Worm (Caenorhabditis elegans) whole organism, L1 larva: Measurements from ENCODE around the gene F49E10.2.

Source experiments
- C04F5.9 ChIP-seq: sonication (generic microtip); optimal IDR thresholded peaks from 2 replicates; lab custom pipeline; 2016; ENCODE audit warnings: missing genetic modification characterization, missing compliant biosample characterization
- C34B4.2 ChIP-seq: sonication (generic microtip); optimal IDR thresholded peaks from 2 replicates; lab custom pipeline; 2017; ENCODE audit warnings: mild to moderate bottlenecking, missing genetic modification characterization, missing compliant biosample characterization
- F16B12.6 ChIP-seq: fragments of 150-350 bp; optimal IDR thresholded peaks from 2 replicates; lab custom pipeline; 2014; ENCODE audit warnings: missing biosample characterization, missing genetic modification characterization
- aha-1 ChIP-seq: fragments of 150-350 bp; optimal IDR thresholded peaks from 2 replicates; lab custom pipeline; 2014; ENCODE audit warnings: missing biosample characterization, missing genetic modification characterization
- alr-1 ChIP-seq: fragments of 200-800 bp; sonication (Bioruptor generic); optimal IDR thresholded peaks from 2 replicates; lab custom pipeline; 2018; ENCODE audit warnings: borderline replicate concordance, mild to moderate bottlenecking, missing genetic modification characterization, missing compliant biosample characterization
- aly-2 ChIP-seq: fragments of 150-350 bp; optimal IDR thresholded peaks from 2 replicates; lab custom pipeline; 2014; ENCODE audit warnings: missing biosample characterization, missing genetic modification characterization
- ama-1 ChIP-seq: fragments of 150-350 bp; optimal IDR thresholded peaks from 2 replicates; lab custom pipeline; 2014
- blmp-1 ChIP-seq: fragments of 150-350 bp; optimal IDR thresholded peaks from 2 replicates; lab custom pipeline; 2014; ENCODE audit warnings: missing biosample characterization, missing genetic modification characterization
- ceh-63 ChIP-seq: fragments of 200-800 bp; sonication (Bioruptor generic); optimal IDR thresholded peaks from 2 replicates; lab custom pipeline; 2018; ENCODE audit warnings: mild to moderate bottlenecking, missing genetic modification characterization, missing compliant biosample characterization
- ceh-8 ChIP-seq: fragments of 200-800 bp; sonication (Bioruptor generic); optimal IDR thresholded peaks from 2 replicates; lab custom pipeline; 2018; ENCODE audit warnings: mild to moderate bottlenecking, missing genetic modification characterization, moderate library complexity, missing compliant biosample characterization
- ceh-82 ChIP-seq, 3 experiments: fragments of 150-350 bp in 1 of 3; sonication (generic microtip) in 2 of 3; optimal IDR thresholded peaks; 2 replicates each; lab custom pipeline; 2014 to 2017; ENCODE audit warnings: missing biosample characterization in 3 of 3, missing genetic modification characterization in 3 of 3
- ces-1 ChIP-seq: fragments of 150-350 bp; optimal IDR thresholded peaks from 2 replicates; lab custom pipeline; 2014; ENCODE audit warnings: missing biosample characterization, missing genetic modification reagents, missing genetic modification characterization
- dsc-1 ChIP-seq: sonication (generic microtip); optimal IDR thresholded peaks from 2 replicates; lab custom pipeline; 2016; ENCODE audit warnings: mild to moderate bottlenecking, missing genetic modification characterization, missing compliant biosample characterization
- efl-3 ChIP-seq: fragments of 200-800 bp; sonication (Bioruptor generic); optimal IDR thresholded peaks from 2 replicates; lab custom pipeline; 2018; ENCODE audit warnings: mild to moderate bottlenecking, missing genetic modification characterization, missing compliant biosample characterization
- egl-27 ChIP-seq, 2 experiments: fragments of 150-350 bp in 1 of 2; sonication (generic microtip); optimal IDR thresholded peaks; 3 replicates each; lab custom pipeline; 2017 to 2018; ENCODE audit warnings: missing biosample characterization in 2 of 2, missing genetic modification characterization in 2 of 2, missing genetic modification reagents in 2 of 2
- fkh-10 ChIP-seq: sonication (generic microtip); optimal IDR thresholded peaks from 2 replicates; lab custom pipeline; 2017; ENCODE audit warnings: missing biosample characterization, missing genetic modification reagents, missing genetic modification characterization
- fkh-4 ChIP-seq: sonication (generic microtip); optimal IDR thresholded peaks from 2 replicates; lab custom pipeline; 2016; ENCODE audit warnings: missing compliant biosample characterization, missing genetic modification characterization, borderline replicate concordance
- fkh-8 ChIP-seq: sonication (generic microtip); optimal IDR thresholded peaks from 2 replicates; lab custom pipeline; 2016; ENCODE audit warnings: mild to moderate bottlenecking, missing genetic modification characterization, missing compliant biosample characterization
- hlh-4 ChIP-seq: sonication (generic microtip); optimal IDR thresholded peaks from 2 replicates; lab custom pipeline; 2016; ENCODE audit warnings: mild to moderate bottlenecking, missing genetic modification characterization, missing compliant biosample characterization
- hpl-2 ChIP-seq: fragments of 150-350 bp; optimal IDR thresholded peaks from 2 replicates; lab custom pipeline; 2014; ENCODE audit warnings: missing biosample characterization, missing genetic modification reagents, missing genetic modification characterization
- lin-14 ChIP-seq: fragments of 200-800 bp; sonication (Bioruptor generic); optimal IDR thresholded peaks from 2 replicates; lab custom pipeline; 2018; ENCODE audit warnings: mild to moderate bottlenecking, missing genetic modification characterization, moderate library complexity, missing compliant biosample characterization
- lin-15B ChIP-seq: fragments of 150-350 bp; sonication (generic microtip); optimal IDR thresholded peaks from 3 replicates; lab custom pipeline; 2014; ENCODE audit warnings: missing biosample characterization, missing genetic modification characterization
- lin-35 ChIP-seq, 2 experiments: fragments of 150-350 bp; optimal IDR thresholded peaks; 2 replicates each; lab custom pipeline; 2014; ENCODE audit warnings: missing biosample characterization in 2 of 2, missing genetic modification characterization in 2 of 2, missing genetic modification reagents in 2 of 2
- lir-3 ChIP-seq: sonication (generic microtip); optimal IDR thresholded peaks from 2 replicates; lab custom pipeline; 2016; ENCODE audit warnings: mild to moderate bottlenecking, missing genetic modification characterization, moderate library complexity, missing compliant biosample characterization; ENCODE audit not compliant: poor library complexity
- mdl-1 ChIP-seq, 2 experiments: fragments of 150-350 bp; optimal IDR thresholded peaks; 2 replicates each; lab custom pipeline; 2014 to 2017; ENCODE audit warnings: missing biosample characterization in 2 of 2, missing genetic modification characterization in 2 of 2, inconsistent platforms in 1 of 2
- mef-2 ChIP-seq: fragments of 150-350 bp; optimal IDR thresholded peaks from 2 replicates; lab custom pipeline; 2014; ENCODE audit warnings: missing biosample characterization, missing genetic modification characterization
- nhr-11 ChIP-seq: fragments of 150-350 bp; optimal IDR thresholded peaks from 2 replicates; lab custom pipeline; 2014; ENCODE audit warnings: missing biosample characterization, missing genetic modification characterization
- nhr-19 ChIP-seq: fragments of 200-800 bp; sonication (Bioruptor generic); conservative IDR thresholded peaks from 2 replicates; pipeline ENCODE4 v1.3.6; 2022; ENCODE audit warnings: missing genetic modification characterization, missing compliant biosample characterization
- nhr-28 ChIP-seq: fragments of 150-350 bp; optimal IDR thresholded peaks from 2 replicates; lab custom pipeline; 2014; ENCODE audit warnings: missing biosample characterization, missing genetic modification characterization
- nhr-47 ChIP-seq: sonication (generic microtip); optimal IDR thresholded peaks from 2 replicates; lab custom pipeline; 2016; ENCODE audit warnings: mild to moderate bottlenecking, missing genetic modification characterization, moderate library complexity, missing compliant biosample characterization
- nhr-76 ChIP-seq: sonication (generic microtip); optimal IDR thresholded peaks from 2 replicates; lab custom pipeline; 2017; ENCODE audit warnings: missing biosample characterization, missing genetic modification characterization
- nhr-77 ChIP-seq: fragments of 150-350 bp; optimal IDR thresholded peaks from 2 replicates; lab custom pipeline; 2014; ENCODE audit warnings: missing biosample characterization, missing genetic modification characterization
- nhr-84 ChIP-seq: sonication (generic microtip); optimal IDR thresholded peaks from 2 replicates; lab custom pipeline; 2017; ENCODE audit warnings: missing biosample characterization, missing genetic modification characterization
- nhr-85 ChIP-seq: sonication (generic microtip); peaks from one replicate; lab custom pipeline; 2016; ENCODE audit warnings: missing genetic modification characterization, inconsistent platforms, missing compliant biosample characterization
- nhr-90 ChIP-seq: sonication (generic microtip); optimal IDR thresholded peaks from 2 replicates; lab custom pipeline; 2016; ENCODE audit warnings: mild to moderate bottlenecking, missing genetic modification characterization, missing compliant biosample characterization; ENCODE audit not compliant: poor library complexity
- pax-3 ChIP-seq: fragments of 200-800 bp; sonication (Bioruptor generic); optimal IDR thresholded peaks from 2 replicates; lab custom pipeline; 2018; ENCODE audit warnings: mild to moderate bottlenecking, missing genetic modification characterization, moderate library complexity, missing compliant biosample characterization
- skn-1 ChIP-seq: fragments of 150-350 bp; optimal IDR thresholded peaks from 2 replicates; lab custom pipeline; 2014; ENCODE audit warnings: missing biosample characterization, missing genetic modification characterization
- snpc-4 ChIP-seq: fragments of 150-350 bp; optimal IDR thresholded peaks from 2 replicates; lab custom pipeline; 2014; ENCODE audit warnings: missing biosample characterization, missing genetic modification characterization
- sox-4 ChIP-seq: sonication (generic microtip); optimal IDR thresholded peaks from 2 replicates; lab custom pipeline; 2016; ENCODE audit warnings: missing genetic modification characterization, missing compliant biosample characterization
- sptf-1 ChIP-seq: fragments of 150-350 bp; optimal IDR thresholded peaks from 2 replicates; lab custom pipeline; 2014; ENCODE audit warnings: missing biosample characterization, missing genetic modification characterization
- sup-37 ChIP-seq: fragments of 200-800 bp; sonication (Bioruptor generic); optimal IDR thresholded peaks from 2 replicates; lab custom pipeline; 2018; ENCODE audit warnings: mild to moderate bottlenecking, missing genetic modification characterization, missing compliant biosample characterization
- tlp-1 ChIP-seq: fragments of 150-350 bp; optimal IDR thresholded peaks from 2 replicates; lab custom pipeline; 2014; ENCODE audit warnings: missing biosample characterization, missing genetic modification characterization
- unc-130 ChIP-seq: fragments of 150-350 bp; optimal IDR thresholded peaks from 2 replicates; lab custom pipeline; 2017; ENCODE audit warnings: missing biosample characterization, missing genetic modification characterization, inconsistent platforms
- unc-30 ChIP-seq: sonication (generic microtip); optimal IDR thresholded peaks from 2 replicates; lab custom pipeline; 2017; ENCODE audit warnings: missing biosample characterization, missing genetic modification characterization
- unc-62 ChIP-seq: fragments of 150-350 bp; optimal IDR thresholded peaks from 2 replicates; lab custom pipeline; 2014; ENCODE audit warnings: missing biosample characterization, missing genetic modification reagents, missing genetic modification characterization
- unc-86 ChIP-seq: sonication (generic microtip); optimal IDR thresholded peaks from 2 replicates; lab custom pipeline; 2016; ENCODE audit warnings: missing genetic modification characterization, missing compliant biosample characterization
- unc-98 ChIP-seq: fragments of 200-800 bp; sonication (Bioruptor generic); IDR thresholded peaks from 2 replicates; pipeline ENCODE4 v1.3.6; 2022; ENCODE audit warnings: missing genetic modification characterization, missing compliant biosample characterization
- vab-15 ChIP-seq: sonication (generic microtip); optimal IDR thresholded peaks from 2 replicates; lab custom pipeline; 2017; ENCODE audit warnings: missing genotype, mild to moderate bottlenecking, missing genetic modification characterization, missing compliant biosample characterization
- xbp-1 ChIP-seq: sonication (generic microtip); optimal IDR thresholded peaks from 2 replicates; lab custom pipeline; 2016; ENCODE audit warnings: missing genetic modification characterization, missing compliant biosample characterization
- zip-4 ChIP-seq: fragments of 200-800 bp; sonication (Bioruptor generic); optimal IDR thresholded peaks from 2 replicates; lab custom pipeline; 2018; ENCODE audit warnings: mild to moderate bottlenecking, missing genetic modification characterization, moderate library complexity, missing compliant biosample characterization
- ztf-11 ChIP-seq, 2 experiments: sonication (generic microtip); optimal IDR thresholded peaks; 2 replicates each; lab custom pipeline; 2016 to 2017; ENCODE audit warnings: missing genetic modification characterization in 2 of 2, missing biosample characterization in 1 of 2, missing compliant biosample characterization in 1 of 2
- ztf-4 ChIP-seq: fragments of 150-350 bp; optimal IDR thresholded peaks from 2 replicates; lab custom pipeline; 2014; ENCODE audit warnings: missing biosample characterization, missing genetic modification characterization

F49E10.2 gene

ce11 chrX:5942171-5942570, 52.0 kb downstream of the F49E10.2 start (continued):
- TF ChIP-seq lin-14 (GFP tag; lab: Kevin White, UChicago), result peak; percentile 91
- peak; percentile 49 for TF ChIP-seq blmp-1
- TF ChIP-seq ama-1 (lab: Kevin White, UChicago), result no peak
- TF ChIP-seq lin-35 (GFP tag; optimal IDR thresholded peaks at IDR 0.05; lab: Kevin White, UChicago), result peak in 1 of 2 experiments; percentile 69
- peak; percentile 30 for TF ChIP-seq nhr-11 (tag; lab: Kevin White, UChicago)
- TF ChIP-seq unc-62 (GFP tag; lab: Kevin White, UChicago), result no peak

- no peak for TF ChIP-seq nhr-90 (tag; lab: Kevin White, UChicago)
- TF ChIP-seq lin-35 (GFP tag; optimal IDR thresholded peaks at IDR 0.05; lab: Kevin White, UChicago), result no peak
- TF ChIP-seq nhr-77 (tag; lab: Kevin White, UChicago), result no peak
- TF ChIP-seq lin-14 (GFP tag; lab: Kevin White, UChicago), result peak; percentile 59
- no peak for TF ChIP-seq fkh-4 (tag; lab: Kevin White, UChicago)
- TF ChIP-seq nhr-28 (tag; lab: Kevin White, UChicago), result no peak
- TF ChIP-seq zip-4 (GFP tag; lab: Kevin White, UChicago), result no peak
- TF ChIP-seq ceh-8 (GFP tag; lab: Kevin White, UChicago), result no peak
- TF ChIP-seq efl-3 (GFP tag; lab: Kevin White, UChicago), result no peak
- TF ChIP-seq aha-1 (tag; lab: Kevin White, UChicago), result no peak
- TF ChIP-seq mef-2 (tag; lab: Kevin White, UChicago), result no peak
- TF ChIP-seq hpl-2 (GFP tag; lab: Kevin White, UChicago), result no peak
- no peak for TF ChIP-seq fkh-8 (tag; lab: Kevin White, UChicago)
- no peak for TF ChIP-seq F16B12.6
- TF ChIP-seq ceh-63 (GFP tag; lab: Kevin White, UChicago), result no peak
- no peak for TF ChIP-seq lir-3 (tag; lab: Kevin White, UChicago)
- no peak for TF ChIP-seq ztf-11 (tag; optimal IDR thresholded peaks at IDR 0.05; lab: Kevin White, UChicago)
- TF ChIP-seq nhr-11 (tag; lab: Kevin White, UChicago), result no peak
- no peak for TF ChIP-seq pax-3 (tag; lab: Kevin White, UChicago)
- no peak for TF ChIP-seq unc-86 (tag; lab: Kevin White, UChicago)
- TF ChIP-seq C34B4.2 (tag; lab: Kevin White, UChicago), result no peak
- no peak for TF ChIP-seq skn-1
- TF ChIP-seq sptf-1, result no peak
- TF ChIP-seq xbp-1, result peak; percentile 16
- TF ChIP-seq nhr-19, result 0 out of 2 replicates have a peak, but pooled peaks have one; percentile 23
- TF ChIP-seq nhr-84 (tag; lab: Kevin White, UChicago), result no peak
- no peak for TF ChIP-seq snpc-4 (tag; lab: Kevin White, UChicago)
- no peak for TF ChIP-seq ceh-82 (tag; optimal IDR thresholded peaks at IDR 0.05; lab: Kevin White, UChicago)
- TF ChIP-seq nhr-85 (tag; lab: Kevin White, UChicago), result no peak
- TF ChIP-seq nhr-76 (tag; lab: Kevin White, UChicago), result no peak
- no peak for TF ChIP-seq egl-27 (tag; optimal IDR thresholded peaks at IDR 0.05; lab: Kevin White, UChicago)
- no peak for TF ChIP-seq unc-30 (tag; lab: Kevin White, UChicago)
- TF ChIP-seq unc-130 (tag; lab: Kevin White, UChicago), result no peak
- TF ChIP-seq aly-2, result no peak
- no peak for TF ChIP-seq lin-15B (tag; lab: Kevin White, UChicago)
- no peak for TF ChIP-seq ztf-4
- TF ChIP-seq mdl-1 (tag; optimal IDR thresholded peaks at IDR 0.05; lab: Kevin White, UChicago), result peak in 1 of 2 experiments; percentile 21
- TF ChIP-seq nhr-47 (tag; lab: Kevin White, UChicago), result no peak
- no peak for TF ChIP-seq ces-1
- TF ChIP-seq C04F5.9 (tag; lab: Kevin White, UChicago), result no peak
- TF ChIP-seq tlp-1 (tag; lab: Kevin White, UChicago), result no peak
- no peak for TF ChIP-seq vab-15 (tag; lab: Kevin White, UChicago)
- no peak for TF ChIP-seq fkh-10 (GFP tag; lab: Kevin White, UChicago)
- no peak for TF ChIP-seq dsc-1 (tag; lab: Kevin White, UChicago)
- no peak for TF ChIP-seq hlh-4 (tag; lab: Kevin White, UChicago)
- no peak for TF ChIP-seq sup-37
- no peak for TF ChIP-seq sox-4
- TF ChIP-seq alr-1, result no peak
- TF ChIP-seq unc-98, result no peak
These were observed 53.7 kb downstream of the F49E10.2 start for ce11 chrX:5943908-5944307.
